Worm (Caenorhabditis elegans) whole organism, late embryonic: Measurements from ENCODE around the gene H08J19.1.

Experiments
- C38D4.7 ChIP-seq: fragments of 200-800 bp; sonication (Bioruptor generic); optimal IDR thresholded peaks from 2 replicates; lab custom pipeline; 2018; ENCODE audit warnings: mild to moderate bottlenecking, missing genetic modification characterization, moderate library complexity, missing compliant biosample characterization
- ama-1 ChIP-seq: fragments of 150-350 bp; optimal IDR thresholded peaks from 2 replicates; lab custom pipeline; 2014
- dve-1 ChIP-seq: sonication (generic microtip); optimal IDR thresholded peaks from 2 replicates; lab custom pipeline; 2017; ENCODE audit warnings: antibody characterized with exemption, mild to moderate bottlenecking, missing genetic modification characterization, missing compliant biosample characterization
- pat-9 ChIP-seq: fragments of 200-800 bp; sonication (Bioruptor generic); optimal IDR thresholded peaks from 2 replicates; lab custom pipeline; 2018; ENCODE audit warnings: mild to moderate bottlenecking, missing genetic modification characterization, moderate library complexity, missing compliant biosample characterization
- pqm-1 ChIP-seq: sonication (generic microtip); optimal IDR thresholded peaks from 2 replicates; lab custom pipeline; 2016; ENCODE audit warnings: missing genetic modification characterization, missing compliant biosample characterization
- rnt-1 ChIP-seq: sonication (generic microtip); optimal IDR thresholded peaks from 2 replicates; lab custom pipeline; 2016; ENCODE audit warnings: missing genetic modification characterization, missing compliant biosample characterization
- tbx-2 ChIP-seq: sonication (generic microtip); optimal IDR thresholded peaks from 2 replicates; lab custom pipeline; 2016; ENCODE audit warnings: missing genetic modification characterization, missing compliant biosample characterization

ce11 chrX:15681393-15681792 is 38.7 kb downstream of the H08J19.1 start, which contains the start of gene gpn-1:
- TF ChIP-seq C38D4.7 (GFP tag; lab: Kevin White, UChicago) (no peak), dve-1 (tag; lab: Kevin White, UChicago) (no peak), ama-1 (lab: Kevin White, UChicago) (no peak), pqm-1 (no peak), tbx-2 (tag; lab: Kevin White, UChicago) (no peak), pat-9 (tag; lab: Kevin White, UChicago) (no peak), rnt-1 (no peak)
